Fruit fly (Drosophila melanogaster) whole organism, embryonic: ENCODE results near the gene ATPsynC.

Source experiments
- Atf6 ChIP-seq: fragments of 200-800 bp; sonication (Bioruptor generic); IDR thresholded peaks from 2 replicates; pipeline ENCODE4 v1.3.6; 2022; ENCODE audit warnings: missing biosample characterization, missing genetic modification characterization
- Bdp1 ChIP-seq: fragments of 200-800 bp; sonication (Bioruptor generic); optimal IDR thresholded peaks from 3 replicates; lab custom pipeline; 2016; ENCODE audit warnings: missing biosample characterization, missing genetic modification characterization
- CG10565 ChIP-seq: fragments of 200-800 bp; sonication (Bioruptor generic); optimal IDR thresholded peaks from 3 replicates; lab custom pipeline; 2016; ENCODE audit warnings: missing biosample characterization, mild to moderate bottlenecking, missing genetic modification characterization
- CG11696 ChIP-seq: fragments of 200-800 bp; sonication (Bioruptor generic); IDR thresholded peaks from 2 replicates; pipeline ENCODE4 v1.3.6; 2022; ENCODE audit warnings: missing biosample characterization, missing genetic modification characterization
- CG12219 ChIP-seq: fragments of 200-800 bp; sonication (Bioruptor generic); optimal IDR thresholded peaks from 3 replicates; lab custom pipeline; 2018; ENCODE audit warnings: missing biosample characterization, mild to moderate bottlenecking, missing genetic modification characterization
- CG12236 ChIP-seq: fragments of 200-800 bp; sonication (Bioruptor generic); optimal IDR thresholded peaks from 2 replicates; lab custom pipeline; 2016; ENCODE audit warnings: missing biosample characterization, missing genetic modification characterization
- CG12744 ChIP-seq: fragments of 200-800 bp; sonication (Bioruptor generic); optimal IDR thresholded peaks from 2 replicates; lab custom pipeline; 2016; ENCODE audit warnings: missing biosample characterization, missing genetic modification characterization
- CG13624 ChIP-seq: fragments of 200-800 bp; sonication (Bioruptor generic); optimal IDR thresholded peaks from 2 replicates; lab custom pipeline; 2016; ENCODE audit warnings: missing biosample characterization, missing genetic modification characterization
- CG14441 ChIP-seq: fragments of 200-800 bp; sonication (Bioruptor generic); IDR thresholded peaks from 2 replicates; pipeline ENCODE4 v1.3.6; 2022; ENCODE audit warnings: missing biosample characterization, missing genetic modification characterization
- CG15601 ChIP-seq: fragments of 200-800 bp; sonication (Bioruptor generic); optimal IDR thresholded peaks from 3 replicates; lab custom pipeline; 2019; ENCODE audit warnings: missing biosample characterization, mild to moderate bottlenecking, missing genetic modification characterization, moderate library complexity
- CG17359 ChIP-seq: fragments of 200-800 bp; sonication (Bioruptor generic); optimal IDR thresholded peaks from 3 replicates; lab custom pipeline; 2018; ENCODE audit warnings: missing biosample characterization, mild to moderate bottlenecking, missing genetic modification characterization, moderate library complexity
- CG3407 ChIP-seq: fragments of 200-800 bp; sonication (Bioruptor generic); optimal IDR thresholded peaks from 2 replicates; lab custom pipeline; 2018; ENCODE audit warnings: missing biosample characterization, mild to moderate bottlenecking, missing genetic modification characterization
- CG43689 ChIP-seq: fragments of 200-800 bp; sonication (Bioruptor generic); IDR thresholded peaks from 2 replicates; pipeline ENCODE4 v1.3.6; 2022; ENCODE audit warnings: missing biosample characterization, missing genetic modification characterization
- CG4730 ChIP-seq: fragments of 200-800 bp; sonication (Bioruptor generic); IDR thresholded peaks from 2 replicates; pipeline ENCODE4 v1.3.6; 2022; ENCODE audit warnings: missing biosample characterization, missing genetic modification characterization
- CG5953 ChIP-seq: fragments of 200-800 bp; sonication (Bioruptor generic); IDR thresholded peaks from 2 replicates; pipeline ENCODE4 v1.3.6; 2022; ENCODE audit warnings: missing biosample characterization, missing genetic modification characterization
- CG8290 ChIP-seq, 3 experiments: fragments of 200-800 bp; sonication (Bioruptor generic); optimal IDR thresholded peaks; 2 replicates each; lab custom pipeline; 2016 to 2019; ENCODE audit warnings: missing biosample characterization in 3 of 3, missing genetic modification characterization in 3 of 3, mild to moderate bottlenecking in 2 of 3, moderate library complexity in 1 of 3
- Dad ChIP-seq: fragments of 200-800 bp; sonication (Bioruptor generic); optimal IDR thresholded peaks from 3 replicates; lab custom pipeline; 2016; ENCODE audit warnings: missing biosample characterization, missing genetic modification characterization
- E2f1 ChIP-seq: fragments of 200-800 bp; sonication (Bioruptor generic); IDR thresholded peaks from 2 replicates; pipeline ENCODE4 v1.3.6; 2022; ENCODE audit warnings: missing biosample characterization, missing genetic modification characterization
- Fer3 ChIP-seq: fragments of 200-800 bp; sonication (Bioruptor generic); optimal IDR thresholded peaks from 2 replicates; lab custom pipeline; 2018; ENCODE audit warnings: missing biosample characterization, mild to moderate bottlenecking, missing genetic modification characterization, moderate library complexity
- H15 ChIP-seq: fragments of 200-800 bp; sonication (Bioruptor generic); IDR thresholded peaks from 3 replicates; pipeline ENCODE4 v1.3.6; 2022; ENCODE audit warnings: missing biosample characterization, missing genetic modification characterization
- HLHmδ ChIP-seq: fragments of 200-800 bp; sonication (Bioruptor generic); optimal IDR thresholded peaks from 2 replicates; lab custom pipeline; 2018; ENCODE audit warnings: missing biosample characterization, mild to moderate bottlenecking, missing genetic modification characterization, moderate library complexity
- Hmr ChIP-seq: fragments of 200-800 bp; sonication (Bioruptor generic); optimal IDR thresholded peaks from 3 replicates; lab custom pipeline; 2017; ENCODE audit warnings: mild to moderate bottlenecking, missing biosample characterization, missing genetic modification reagents, missing genetic modification characterization
- Hr39 ChIP-seq: fragments of >200 bp; optimal IDR thresholded peaks from 2 replicates; lab custom pipeline; 2017
- Hsf ChIP-seq: fragments of 200-800 bp; sonication (Bioruptor generic); optimal IDR thresholded peaks from 3 replicates; lab custom pipeline; 2016; ENCODE audit warnings: missing biosample characterization, missing genetic modification characterization
- Lim3 ChIP-seq: fragments of 200-800 bp; sonication (Bioruptor generic); IDR thresholded peaks from 2 replicates; pipeline ENCODE4 v1.3.6; 2022; ENCODE audit warnings: missing biosample characterization, missing genetic modification characterization
- Oli ChIP-seq: fragments of 200-800 bp; sonication (Bioruptor generic); optimal IDR thresholded peaks from 2 replicates; lab custom pipeline; 2018; ENCODE audit warnings: missing biosample characterization, mild to moderate bottlenecking, missing genetic modification characterization, moderate library complexity
- Poxn ChIP-seq: fragments of 200-800 bp; sonication (Bioruptor generic); IDR thresholded peaks from 2 replicates; pipeline ENCODE4 v1.3.6; 2022; ENCODE audit warnings: missing biosample characterization, missing genetic modification characterization
- Side ChIP-seq: fragments of 200-800 bp; sonication (Bioruptor generic); optimal IDR thresholded peaks from 2 replicates; lab custom pipeline; 2016; ENCODE audit warnings: missing biosample characterization, missing genetic modification characterization
- Ssrp ChIP-seq: fragments of 200-800 bp; sonication (Bioruptor generic); optimal IDR thresholded peaks from 2 replicates; lab custom pipeline; 2018; ENCODE audit warnings: missing biosample characterization, mild to moderate bottlenecking, missing genetic modification characterization, moderate library complexity
- bbx ChIP-seq: fragments of 200-800 bp; sonication (Bioruptor generic); IDR thresholded peaks from 2 replicates; pipeline ENCODE4 v1.3.6; 2022; ENCODE audit warnings: missing biosample characterization, missing genetic modification characterization; ENCODE audit not compliant: partially characterized antibody
- chinmo ChIP-seq: fragments of 200-800 bp; sonication (Bioruptor generic); IDR thresholded peaks from 4 replicates; pipeline ENCODE4 v1.3.6; 2022; ENCODE audit warnings: missing biosample characterization, missing genetic modification characterization; ENCODE audit not compliant: partially characterized antibody
- corto ChIP-seq: fragments of 200-800 bp; sonication (Bioruptor generic); optimal IDR thresholded peaks from 2 replicates; lab custom pipeline; 2016; ENCODE audit warnings: missing biosample characterization, mild to moderate bottlenecking, missing genetic modification characterization, moderate library complexity
- crp ChIP-seq, 2 experiments: fragments of 200-800 bp; sonication (Bioruptor generic); optimal IDR thresholded peaks; 2 replicates in 1 of 2; 3 replicates in 1 of 2; lab custom pipeline; 2017; ENCODE audit warnings: missing biosample characterization in 2 of 2, missing genetic modification characterization in 2 of 2, mild to moderate bottlenecking in 1 of 2, moderate library complexity in 1 of 2
- cwo ChIP-seq: fragments of 200-800 bp; sonication (Bioruptor generic); optimal IDR thresholded peaks from 3 replicates; lab custom pipeline; 2017; ENCODE audit warnings: missing biosample characterization, missing genetic modification characterization, mild to moderate bottlenecking, moderate library complexity, missing genetic modification reagents
- fd3F ChIP-seq: fragments of 200-800 bp; sonication (Bioruptor generic); optimal IDR thresholded peaks from 2 replicates; lab custom pipeline; 2018; ENCODE audit warnings: missing biosample characterization, mild to moderate bottlenecking, missing genetic modification characterization, moderate library complexity
- fru ChIP-seq: fragments of >200 bp; optimal IDR thresholded peaks from 2 replicates; lab custom pipeline; 2017
- otp ChIP-seq: fragments of 200-800 bp; sonication (Bioruptor generic); IDR thresholded peaks from 3 replicates; pipeline ENCODE4, ENCODE4 v1.3.6; 2022; ENCODE audit warnings: missing biosample characterization, missing genetic modification characterization
- psq ChIP-seq: fragments of 200-800 bp; sonication (Bioruptor generic); optimal IDR thresholded peaks from 2 replicates; lab custom pipeline; 2017; ENCODE audit warnings: missing biosample characterization, missing genetic modification characterization
- pum ChIP-seq: fragments of 200-800 bp; sonication (Bioruptor generic); optimal IDR thresholded peaks from 2 replicates; lab custom pipeline; 2016; ENCODE audit warnings: missing biosample characterization, missing genetic modification characterization
- repo ChIP-seq: fragments of 200-800 bp; sonication (Bioruptor generic); optimal IDR thresholded peaks from 2 replicates; lab custom pipeline; 2016; ENCODE audit warnings: missing biosample characterization, missing genetic modification characterization
- salm ChIP-seq: fragments of 200-800 bp; sonication (Bioruptor generic); optimal IDR thresholded peaks from 2 replicates; lab custom pipeline; 2018; ENCODE audit warnings: missing biosample characterization, mild to moderate bottlenecking, missing genetic modification characterization
- shn ChIP-seq: fragments of 200-800 bp; sonication (Bioruptor generic); optimal IDR thresholded peaks from 3 replicates; lab custom pipeline; 2016; ENCODE audit warnings: missing biosample characterization, missing genetic modification characterization
- sisA ChIP-seq: fragments of 200-800 bp; sonication (Bioruptor generic); IDR thresholded peaks from 2 replicates; pipeline ENCODE4 v1.3.6; 2022; ENCODE audit warnings: missing biosample characterization, missing genetic modification characterization
- sob ChIP-seq: fragments of 200-800 bp; sonication (Bioruptor generic); IDR thresholded peaks from 2 replicates; pipeline ENCODE4 v1.3.6; 2022; ENCODE audit warnings: missing biosample characterization, missing genetic modification characterization
- stwl ChIP-seq: fragments of 200-800 bp; sonication (Bioruptor generic); optimal IDR thresholded peaks from 3 replicates; lab custom pipeline; 2018; ENCODE audit warnings: missing biosample characterization, mild to moderate bottlenecking, missing genetic modification characterization, moderate library complexity
- tgo ChIP-seq: fragments of 200-800 bp; sonication (Bioruptor generic); IDR thresholded peaks from 3 replicates; pipeline ENCODE4 v1.3.6; 2022; ENCODE audit warnings: missing biosample characterization, missing genetic modification characterization
- trh ChIP-seq: fragments of 200-800 bp; sonication (Bioruptor generic); optimal IDR thresholded peaks from 2 replicates; lab custom pipeline; 2016; ENCODE audit warnings: missing biosample characterization, missing genetic modification characterization
- unpg ChIP-seq: fragments of 200-800 bp; sonication (Bioruptor generic); optimal IDR thresholded peaks from 3 replicates; lab custom pipeline; 2018; ENCODE audit warnings: missing biosample characterization, mild to moderate bottlenecking, missing genetic modification characterization, moderate library complexity
- wek ChIP-seq: fragments of 200-800 bp; sonication (Bioruptor generic); optimal IDR thresholded peaks from 3 replicates; lab custom pipeline; 2018; ENCODE audit warnings: missing biosample characterization, mild to moderate bottlenecking, missing genetic modification characterization, moderate library complexity
- zf30C ChIP-seq: fragments of 200-800 bp; sonication (Bioruptor generic); optimal IDR thresholded peaks from 3 replicates; lab custom pipeline; 2018; ENCODE audit warnings: missing biosample characterization, mild to moderate bottlenecking, missing genetic modification characterization

The ATPsynC gene

DNA sequence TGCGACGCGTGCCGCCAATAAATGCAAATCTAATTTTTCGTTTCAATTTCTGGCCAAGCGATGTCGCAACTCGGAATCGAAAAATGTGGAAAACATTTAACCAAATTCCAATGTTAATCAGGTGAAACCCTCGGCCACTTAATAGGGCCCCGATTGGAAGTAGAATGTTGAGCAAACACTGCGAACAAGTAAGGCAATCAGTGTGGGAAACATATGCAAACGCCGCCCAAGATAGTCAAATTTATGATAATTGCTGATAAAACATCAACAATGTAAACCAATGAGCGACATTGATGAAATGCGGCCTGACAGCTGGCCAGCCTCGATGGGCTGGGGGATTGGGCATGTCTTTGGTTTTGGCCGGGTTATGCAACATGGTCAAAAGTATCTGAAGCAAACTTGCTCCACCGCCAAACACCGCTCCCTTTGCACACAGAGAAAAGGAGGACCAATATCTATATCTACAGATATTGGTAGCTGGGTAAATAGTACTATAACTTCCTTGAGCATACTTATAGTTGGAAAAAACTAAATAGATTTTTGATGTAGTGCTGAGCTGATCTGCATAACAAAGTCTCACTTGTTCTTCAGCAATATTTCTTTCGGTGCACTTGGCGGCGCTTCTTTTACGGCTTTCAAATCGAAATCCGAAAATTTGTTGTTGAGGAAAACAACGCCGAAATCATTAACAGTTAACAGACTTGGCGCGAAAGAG is 28.0 kb upstream of the ATPsynC start (continued):
- TF ChIP-seq CG17359 (tag; lab: Kevin White, UChicago) (peak; percentile 88), CG11696 (GFP tag; lab: Robert Waterston, UW) (0 out of 2 replicates have a peak, but pooled peaks have one; percentile 31), CG4730 (GFP tag; lab: Robert Waterston, UW) (peak; percentile 62), pum (peak; percentile 61), HLHmδ (GFP tag; lab: Kevin White, UChicago) (no peak), CG14441 (GFP tag; lab: Robert Waterston, UW) (peak; percentile 86), fd3F (GFP tag; lab: Kevin White, UChicago) (peak; percentile 48), Hmr (peak; percentile 8), CG5953 (peak; percentile 74), sob (GFP tag; lab: Robert Waterston, UW) (peak; percentile 77), Oli (tag; lab: Kevin White, UChicago) (peak; percentile 82), Lim3 (no peak), CG8290 (GFP tag; optimal IDR thresholded peaks at IDR 0.05; lab: Kevin White, UChicago) (no peak), CG8290 (tag; optimal IDR thresholded peaks at IDR 0.05; lab: Kevin White, UChicago) (peak in 1 of 2 experiments; percentile 63), CG12236 (GFP tag; lab: Kevin White, UChicago) (no peak), psq (GFP tag; lab: Kevin White, UChicago) (peak; percentile 32), Hsf (GFP tag; lab: Kevin White, UChicago) (peak; percentile 56), CG12219 (peak; percentile 70), stwl (tag; lab: Kevin White, UChicago) (no peak), CG13624 (GFP tag; lab: Kevin White, UChicago) (no peak), CG3407 (GFP tag; lab: Kevin White, UChicago) (peak; percentile 65), CG12744 (GFP tag; lab: Kevin White, UChicago) (peak; percentile 21), wek (peak; percentile 43), trh (GFP tag; lab: Kevin White, UChicago) (no peak), zf30C (GFP tag; lab: Kevin White, UChicago) (peak; percentile 11), crp (GFP tag; optimal IDR thresholded peaks at IDR 0.05; lab: Kevin White, UChicago) (no peak), sisA (GFP tag; lab: Robert Waterston, UW) (peak; percentile 85), Hr39 (lab: Kevin White, UChicago) (no peak), otp (peak; percentile 63; the same call in 2 of the 3 replicates), Ssrp (tag; lab: Kevin White, UChicago) (peak; percentile 75), Bdp1 (GFP tag; lab: Kevin White, UChicago) (no peak), Side (GFP tag; lab: Kevin White, UChicago) (peak; percentile 52), E2f1 (peak; percentile 80), unpg (GFP tag; lab: Kevin White, UChicago) (peak; percentile 79), chinmo (GFP tag; lab: Robert Waterston, UW) (no peak), Fer3 (peak; percentile 61), CG43689 (GFP tag; lab: Robert Waterston, UW) (peak; percentile 58; the same call in 1 of the 2 replicates), salm (tag; lab: Kevin White, UChicago) (peak; percentile 61), CG10565 (GFP tag; lab: Kevin White, UChicago) (no peak), repo (GFP tag; lab: Kevin White, UChicago) (peak; percentile 30), Dad (peak; percentile 51), tgo (GFP tag; lab: Robert Waterston, UW) (peak; percentile 81), H15 (peak; percentile 77), CG15601 (tag; lab: Kevin White, UChicago) (peak; percentile 76), bbx (GFP tag; lab: Robert Waterston, UW) (no peak), shn (GFP tag; lab: Kevin White, UChicago) (no peak), fru (lab: Kevin White, UChicago) (no peak), cwo (peak; percentile 38), corto (GFP tag; lab: Kevin White, UChicago) (no peak), Poxn (no peak), Atf6 (peak; percentile 54; the same call in 1 of the 2 replicates)
